Fruit fly (Drosophila melanogaster) whole organism, pupa: ENCODE data around the gene CG18748.

Experiments
- CG10348 ChIP-seq: fragments of 200-800 bp; sonication (Bioruptor generic); IDR thresholded peaks from 2 replicates; pipeline ENCODE4 v1.3.6; 2022; ENCODE audit warnings: missing biosample characterization, missing genetic modification characterization
- CG12605 ChIP-seq: fragments of 200-800 bp; sonication (Bioruptor generic); IDR thresholded peaks from 2 replicates; pipeline ENCODE4 v1.3.6; 2022; ENCODE audit warnings: missing biosample characterization, missing genetic modification characterization
- CG13204 ChIP-seq: fragments of 200-800 bp; sonication (Bioruptor generic); optimal IDR thresholded peaks from 2 replicates; lab custom pipeline; 2018; ENCODE audit warnings: missing biosample characterization, mild to moderate bottlenecking, missing genetic modification characterization, moderate library complexity
- CG14655 ChIP-seq: fragments of 200-800 bp; sonication (Bioruptor generic); optimal IDR thresholded peaks from 3 replicates; lab custom pipeline; 2017; ENCODE audit warnings: mild to moderate bottlenecking, missing biosample characterization, missing genetic modification reagents, missing genetic modification characterization
- CG15710 ChIP-seq: fragments of 200-800 bp; sonication (Bioruptor generic); optimal IDR thresholded peaks from 2 replicates; lab custom pipeline; 2018; ENCODE audit warnings: missing biosample characterization, mild to moderate bottlenecking, missing genetic modification characterization, moderate library complexity
- CG17806 ChIP-seq: fragments of 200-800 bp; sonication (Bioruptor generic); optimal IDR thresholded peaks from 2 replicates; lab custom pipeline; 2018; ENCODE audit warnings: missing biosample characterization, mild to moderate bottlenecking, missing genetic modification characterization, moderate library complexity
- CG32121 ChIP-seq: fragments of 200-800 bp; sonication (Bioruptor generic); IDR thresholded peaks from 2 replicates; pipeline ENCODE4 v1.3.6; 2022; ENCODE audit warnings: missing biosample characterization, missing genetic modification characterization
- CG34367 ChIP-seq: fragments of 200-800 bp; sonication (Bioruptor generic); optimal IDR thresholded peaks from 2 replicates; lab custom pipeline; 2018; ENCODE audit warnings: missing biosample characterization, mild to moderate bottlenecking, missing genetic modification characterization
- CG4496 ChIP-seq: fragments of 200-800 bp; sonication (Bioruptor generic); IDR thresholded peaks from 3 replicates; pipeline ENCODE4 v1.3.6; 2022; ENCODE audit warnings: missing biosample characterization, missing genetic modification characterization
- CG8159 ChIP-seq: fragments of 200-800 bp; sonication (Bioruptor generic); optimal IDR thresholded peaks from 3 replicates; lab custom pipeline; 2018; ENCODE audit warnings: missing biosample characterization, mild to moderate bottlenecking, missing genetic modification characterization, moderate library complexity
- CG8301 ChIP-seq: fragments of 200-800 bp; sonication (Bioruptor generic); optimal IDR thresholded peaks from 2 replicates; lab custom pipeline; 2018; ENCODE audit warnings: missing biosample characterization, mild to moderate bottlenecking, missing genetic modification characterization
- CG9948 ChIP-seq: fragments of 200-800 bp; sonication (Bioruptor generic); optimal IDR thresholded peaks from 2 replicates; lab custom pipeline; 2018; ENCODE audit warnings: missing biosample characterization, mild to moderate bottlenecking, missing genetic modification characterization, moderate library complexity
- D1 ChIP-seq: fragments of 200-800 bp; sonication (Bioruptor generic); optimal IDR thresholded peaks from 2 replicates; lab custom pipeline; 2018; ENCODE audit warnings: missing biosample characterization, mild to moderate bottlenecking, missing genetic modification characterization, moderate library complexity
- EcR ChIP-seq: fragments of 200-800 bp; sonication (Bioruptor generic); optimal IDR thresholded peaks from 3 replicates; lab custom pipeline; 2019; ENCODE audit warnings: missing biosample characterization, missing genetic modification characterization, mild to moderate bottlenecking, moderate library complexity, missing genetic modification reagents
- Ets98B ChIP-seq: fragments of 200-800 bp; sonication (Bioruptor generic); IDR thresholded peaks from 2 replicates; pipeline ENCODE4 v1.3.6; 2022; ENCODE audit warnings: missing biosample characterization, missing genetic modification characterization
- Pif1A ChIP-seq: fragments of 200-800 bp; sonication (Bioruptor generic); optimal IDR thresholded peaks from 3 replicates; lab custom pipeline; 2016; ENCODE audit warnings: missing biosample characterization, missing genetic modification characterization
- Pif1B ChIP-seq: fragments of 200-800 bp; sonication (Bioruptor generic); optimal IDR thresholded peaks from 3 replicates; lab custom pipeline; 2016; ENCODE audit warnings: missing biosample characterization, missing genetic modification characterization
- Snoo ChIP-seq: fragments of 200-800 bp; sonication (Bioruptor generic); optimal IDR thresholded peaks from 3 replicates; lab custom pipeline; 2017; ENCODE audit warnings: missing biosample characterization, mild to moderate bottlenecking, missing genetic modification characterization, inconsistent platforms
- fd96Ca ChIP-seq: fragments of 200-800 bp; sonication (Bioruptor generic); IDR thresholded peaks from 3 replicates; pipeline ENCODE4 v1.3.6; 2022; ENCODE audit warnings: missing biosample characterization, missing genetic modification characterization
- gl ChIP-seq: fragments of 200-800 bp; sonication (Bioruptor generic); optimal IDR thresholded peaks from 2 replicates; lab custom pipeline; 2018; ENCODE audit warnings: missing biosample characterization, mild to moderate bottlenecking, missing genetic modification characterization
- rn ChIP-seq: fragments of 200-800 bp; sonication (Bioruptor generic); IDR thresholded peaks from 2 replicates; pipeline ENCODE4 v1.3.6; 2022; ENCODE audit warnings: missing biosample characterization, missing genetic modification characterization

Gene CG18748

dm6 chr3R:7790583-7791034 lies 2.9 kb upstream of the CG18748 start, which contains the start of gene CG10086:
CG10086 (plus strand) TSS chr3R:7790633.
- TF ChIP-seq fd96Ca (GFP tag; lab: Robert Waterston, UW) = no peak

dm6 chr3R:7790087-7790486 lies 2.4 kb upstream of the CG18748 start, which contains the start of gene CG18746:
CG18746 (minus strand) TSS chr3R:7790187.
- TF ChIP-seq Ets98B (GFP tag; lab: Robert Waterston, UW) (no peak), rn (GFP tag; lab: Robert Waterston, UW) (no peak), CG10348 (GFP tag; lab: Robert Waterston, UW) (no peak), CG9948 (tag; lab: Kevin White, UChicago) (no peak), CG13204 (GFP tag; lab: Kevin White, UChicago) (no peak), gl (tag; lab: Kevin White, UChicago) (no peak), fd96Ca (GFP tag; lab: Robert Waterston, UW) (no peak), CG34367 (no peak), D1 (tag; lab: Kevin White, UChicago) (no peak), CG14655 (GFP tag; lab: Kevin White, UChicago) (no peak), Snoo (no peak), CG12605 (GFP tag; lab: Robert Waterston, UW) (no peak), Pif1A (no peak), CG8301 (tag; lab: Kevin White, UChicago) (no peak), EcR (GFP tag; lab: Kevin White, UChicago) (no peak), Pif1B (GFP tag; lab: Kevin White, UChicago) (no peak), CG4496 (GFP tag; lab: Robert Waterston, UW) (no peak), CG15710 (tag; lab: Kevin White, UChicago) (no peak), CG8159 (tag; lab: Kevin White, UChicago) (no peak), CG17806 (tag; lab: Kevin White, UChicago) (no peak)

dm6 chr3R:7785784-7786183 lies 1.9 kb downstream of the CG18748 start, which contains the start of gene CG18745:
CG18745 (minus strand) TSS chr3R:7786119.
- TF ChIP-seq gl (tag; lab: Kevin White, UChicago) = no peak
- no peak for TF ChIP-seq Pif1A
- TF ChIP-seq fd96Ca (GFP tag; lab: Robert Waterston, UW) = no peak
- TF ChIP-seq D1 (tag; lab: Kevin White, UChicago) = no peak
- no peak for TF ChIP-seq CG8159 (tag; lab: Kevin White, UChicago)
- TF ChIP-seq CG32121 = no peak
- TF ChIP-seq EcR (GFP tag; lab: Kevin White, UChicago) = no peak
- TF ChIP-seq CG14655 (GFP tag; lab: Kevin White, UChicago) = no peak
- no peak for TF ChIP-seq rn (GFP tag; lab: Robert Waterston, UW)
- no peak for TF ChIP-seq CG12605 (GFP tag; lab: Robert Waterston, UW)
- no peak for TF ChIP-seq CG15710 (tag; lab: Kevin White, UChicago)
- TF ChIP-seq Ets98B (GFP tag; lab: Robert Waterston, UW) = no peak
- no peak for TF ChIP-seq CG17806 (tag; lab: Kevin White, UChicago)
- TF ChIP-seq CG34367 = no peak
- TF ChIP-seq Pif1B (GFP tag; lab: Kevin White, UChicago) = no peak
- no peak for TF ChIP-seq CG10348 (GFP tag; lab: Robert Waterston, UW)
- no peak for TF ChIP-seq CG4496 (GFP tag; lab: Robert Waterston, UW)

dm6 chr3R:7782933-7783686 lies 4.6 kb downstream of the CG18748 start, which contains the start of gene CG18747:
CG18747 (minus strand) TSS chr3R:7783446.
- TF ChIP-seq CG34367 (no peak), Ets98B (GFP tag; lab: Robert Waterston, UW) (no peak), CG14655 (GFP tag; lab: Kevin White, UChicago) (no peak), CG17806 (tag; lab: Kevin White, UChicago) (no peak), Snoo (no peak), rn (GFP tag; lab: Robert Waterston, UW) (no peak), CG32121 (no peak)

dm6 chr3R:7779620-7780019 lies 8.1 kb downstream of the CG18748 start:
- TF ChIP-seq CG32121 (no peak), Snoo (no peak), CG8301 (tag; lab: Kevin White, UChicago) (no peak), D1 (tag; lab: Kevin White, UChicago) (peak; percentile 0), CG12605 (GFP tag; lab: Robert Waterston, UW) (no peak), CG17806 (tag; lab: Kevin White, UChicago) (no peak), EcR (GFP tag; lab: Kevin White, UChicago) (no peak), CG9948 (tag; lab: Kevin White, UChicago) (no peak), CG14655 (GFP tag; lab: Kevin White, UChicago) (peak; percentile 48), rn (GFP tag; lab: Robert Waterston, UW) (no peak), gl (tag; lab: Kevin White, UChicago) (no peak), CG8159 (tag; lab: Kevin White, UChicago) (peak; percentile 6), Pif1B (GFP tag; lab: Kevin White, UChicago) (no peak), CG34367 (peak; percentile 34), CG13204 (GFP tag; lab: Kevin White, UChicago) (no peak), Ets98B (GFP tag; lab: Robert Waterston, UW) (peak; percentile 69; the same call in 1 of the 2 replicates), fd96Ca (GFP tag; lab: Robert Waterston, UW) (no peak), CG10348 (GFP tag; lab: Robert Waterston, UW) (no peak), Pif1A (no peak), CG4496 (GFP tag; lab: Robert Waterston, UW) (peak; percentile 79), CG15710 (tag; lab: Kevin White, UChicago) (no peak)
